Worm (Caenorhabditis elegans): ENCODE measurements around the gene gly-12.

DNA sequence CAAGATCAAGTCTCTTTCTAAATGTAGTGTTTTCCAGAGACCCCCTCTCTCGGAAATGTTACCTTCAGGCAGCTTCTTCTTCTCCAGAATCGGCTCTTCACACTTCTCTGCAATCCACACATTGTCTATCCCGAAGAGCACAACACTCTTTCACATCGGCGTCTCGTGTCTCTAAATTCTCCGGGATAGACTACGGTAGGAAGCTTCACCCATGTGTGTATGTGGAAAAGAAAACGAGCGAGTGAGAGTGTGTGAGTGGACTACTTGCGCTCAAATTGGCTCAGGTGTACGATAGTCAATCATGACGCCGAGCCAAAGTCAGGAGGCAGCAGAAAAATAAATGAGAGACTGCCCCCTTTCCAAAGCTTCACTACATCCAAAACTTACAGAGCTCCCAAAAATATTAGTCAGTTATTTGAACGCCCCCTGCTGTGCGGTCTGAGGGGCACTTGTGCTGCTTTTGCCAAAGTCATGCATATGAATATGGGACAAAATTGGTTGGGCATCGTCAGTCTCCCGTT lies 28.4 kb upstream of the gly-12 start:
- TF ChIP-seq mls-2 (tag; optimal IDR thresholded peaks at IDR 0.05), result no peak
- TF ChIP-seq nhr-12 (tag; optimal IDR thresholded peaks at IDR 0.05), result no peak

Measured in whole organism, mixed stage, embryonic.